Fruit fly (Drosophila melanogaster): ENCODE results near the gene PGRP-LE.

DNA sequence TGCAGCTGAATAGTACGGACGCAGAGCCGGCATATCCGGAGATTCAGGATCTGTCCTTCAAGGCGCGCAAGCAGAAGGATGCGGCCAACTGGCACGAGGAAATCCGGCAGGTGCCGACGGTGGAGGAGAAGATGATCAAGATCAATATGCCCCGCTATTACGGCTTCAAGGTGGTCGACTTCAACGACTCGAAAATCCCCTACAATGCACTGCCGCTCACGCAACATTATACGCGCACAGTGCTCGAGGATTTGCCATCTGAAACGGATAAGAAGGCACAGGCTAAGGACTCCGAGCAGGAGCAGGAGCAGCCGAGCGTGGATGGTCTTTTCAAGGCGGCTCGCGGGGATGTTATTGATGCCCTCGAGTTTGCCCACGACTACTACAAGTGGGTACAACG, 17.4 kb downstream of the PGRP-LE start:
- TF ChIP-seq Abd-B (GFP tag; optimal IDR thresholded peaks at IDR 0.05) (no peak), psq (GFP tag; optimal IDR thresholded peaks at IDR 0.05) (no peak)
